Fruit fly (Drosophila melanogaster) whole organism, embryonic: ENCODE data around the gene CG9395.
A peak's percentile ranks its signal among the peaks of the same experiment; 100 is the strongest.

ENCODE experiments used
- Atf-2 ChIP-seq: fragments of 200-800 bp; sonication (Bioruptor generic); optimal IDR thresholded peaks from 2 replicates; lab custom pipeline; 2016; ENCODE audit warnings: missing biosample characterization, missing genetic modification characterization
- CG11504 ChIP-seq: fragments of 200-800 bp; sonication (Bioruptor generic); optimal IDR thresholded peaks from 3 replicates; lab custom pipeline; 2019; ENCODE audit warnings: missing biosample characterization, mild to moderate bottlenecking, missing genetic modification characterization, moderate library complexity
- CG12299 ChIP-seq: fragments of 200-800 bp; sonication (Bioruptor generic); optimal IDR thresholded peaks from 2 replicates; lab custom pipeline; 2018; ENCODE audit warnings: missing biosample characterization, mild to moderate bottlenecking, missing genetic modification characterization
- CG12769 ChIP-seq: fragments of 200-800 bp; sonication (Bioruptor generic); optimal IDR thresholded peaks from 2 replicates; lab custom pipeline; 2019; ENCODE audit warnings: missing biosample characterization, mild to moderate bottlenecking, missing genetic modification characterization, moderate library complexity
- CG13287 ChIP-seq: fragments of 200-800 bp; sonication (Bioruptor generic); IDR thresholded peaks from 2 replicates; pipeline ENCODE4 v1.3.6; 2022; ENCODE audit warnings: missing biosample characterization, missing genetic modification characterization; ENCODE audit not compliant: partially characterized antibody
- CG13775 ChIP-seq: fragments of 200-800 bp; sonication (Bioruptor generic); optimal IDR thresholded peaks from 3 replicates; lab custom pipeline; 2017; ENCODE audit warnings: missing biosample characterization, mild to moderate bottlenecking, missing genetic modification characterization
- CG15479 ChIP-seq: fragments of 200-800 bp; sonication (Bioruptor generic); optimal IDR thresholded peaks from 3 replicates; lab custom pipeline; 2019; ENCODE audit warnings: missing biosample characterization, mild to moderate bottlenecking, missing genetic modification characterization, moderate library complexity
- CG15514 ChIP-seq: fragments of 200-800 bp; sonication (Bioruptor generic); optimal IDR thresholded peaks from 3 replicates; lab custom pipeline; 2017; ENCODE audit warnings: missing biosample characterization, missing genetic modification characterization, mild to moderate bottlenecking, moderate library complexity, missing genetic modification reagents
- CG15601 ChIP-seq: fragments of 200-800 bp; sonication (Bioruptor generic); optimal IDR thresholded peaks from 3 replicates; lab custom pipeline; 2019; ENCODE audit warnings: missing biosample characterization, mild to moderate bottlenecking, missing genetic modification characterization, moderate library complexity
- CG17829 ChIP-seq: fragments of 200-800 bp; optimal IDR thresholded peaks from 2 replicates; lab custom pipeline; 2019; ENCODE audit warnings: missing biosample characterization, mild to moderate bottlenecking, missing genetic modification characterization, moderate library complexity
- CG1792 ChIP-seq: fragments of 200-800 bp; sonication (Bioruptor generic); optimal IDR thresholded peaks from 2 replicates; lab custom pipeline; 2016; ENCODE audit warnings: missing biosample characterization, missing genetic modification characterization
- CG18599 ChIP-seq: fragments of 200-800 bp; sonication (Bioruptor generic); optimal IDR thresholded peaks from 3 replicates; lab custom pipeline; 2017; ENCODE audit warnings: missing biosample characterization, missing genetic modification characterization, mild to moderate bottlenecking, moderate library complexity, missing genetic modification reagents
- CG2678 ChIP-seq: fragments of 200-800 bp; sonication (Bioruptor generic); optimal IDR thresholded peaks from 3 replicates; lab custom pipeline; 2019; ENCODE audit warnings: missing biosample characterization, mild to moderate bottlenecking, missing genetic modification characterization, moderate library complexity
- CG3847 ChIP-seq: fragments of 200-800 bp; sonication (Bioruptor generic); IDR thresholded peaks from 2 replicates; pipeline ENCODE4 v1.3.6; 2022; ENCODE audit warnings: missing biosample characterization, missing genetic modification characterization
- CG42726 ChIP-seq: fragments of 200-800 bp; sonication (Bioruptor generic); IDR thresholded peaks from 2 replicates; pipeline ENCODE4 v1.3.6; 2022; ENCODE audit warnings: missing biosample characterization, missing genetic modification characterization; ENCODE audit not compliant: partially characterized antibody
- CG43689 ChIP-seq: fragments of 200-800 bp; sonication (Bioruptor generic); IDR thresholded peaks from 2 replicates; pipeline ENCODE4 v1.3.6; 2022; ENCODE audit warnings: missing biosample characterization, missing genetic modification characterization
- CG4404 ChIP-seq: fragments of 200-800 bp; sonication (Bioruptor generic); IDR thresholded peaks from 2 replicates; pipeline ENCODE4 v1.3.6; 2022; ENCODE audit warnings: missing biosample characterization, missing genetic modification characterization
- CG8089 ChIP-seq: fragments of 200-800 bp; sonication (Bioruptor generic); optimal IDR thresholded peaks from 3 replicates; lab custom pipeline; 2016; ENCODE audit warnings: missing biosample characterization, missing genetic modification characterization
- CG8478 ChIP-seq: fragments of >200 bp; optimal IDR thresholded peaks from 2 replicates; lab custom pipeline; 2018
- CG8765 ChIP-seq: fragments of 200-800 bp; sonication (Bioruptor generic); IDR thresholded peaks from 2 replicates; pipeline ENCODE4 v1.3.6; 2022; ENCODE audit warnings: missing biosample characterization, missing genetic modification characterization
- D19B ChIP-seq: fragments of 200-800 bp; sonication (Bioruptor generic); optimal IDR thresholded peaks from 2 replicates; lab custom pipeline; 2017; ENCODE audit warnings: missing biosample characterization, mild to moderate bottlenecking, missing genetic modification characterization
- Dad ChIP-seq: fragments of 200-800 bp; sonication (Bioruptor generic); optimal IDR thresholded peaks from 3 replicates; lab custom pipeline; 2016; ENCODE audit warnings: missing biosample characterization, missing genetic modification characterization
- Dll ChIP-seq: fragments of 200-800 bp; sonication (Bioruptor generic); IDR thresholded peaks from 4 replicates; pipeline ENCODE4 v1.3.6; 2022; ENCODE audit warnings: missing biosample characterization, missing genetic modification characterization; ENCODE audit not compliant: partially characterized antibody
- E2f1 ChIP-seq: fragments of 200-800 bp; sonication (Bioruptor generic); IDR thresholded peaks from 2 replicates; pipeline ENCODE4 v1.3.6; 2022; ENCODE audit warnings: missing biosample characterization, missing genetic modification characterization
- ERR ChIP-seq: fragments of 200-800 bp; sonication (Bioruptor generic); optimal IDR thresholded peaks from 2 replicates; lab custom pipeline; 2016; ENCODE audit warnings: missing biosample characterization, missing genetic modification characterization
- H2.0 ChIP-seq: fragments of 200-800 bp; sonication (Bioruptor generic); IDR thresholded peaks from 2 replicates; pipeline ENCODE4 v1.3.6; 2022; ENCODE audit warnings: missing biosample characterization, missing genetic modification characterization
- Lim3 ChIP-seq: fragments of 200-800 bp; sonication (Bioruptor generic); IDR thresholded peaks from 2 replicates; pipeline ENCODE4 v1.3.6; 2022; ENCODE audit warnings: missing biosample characterization, missing genetic modification characterization
- Max ChIP-seq: fragments of 200-800 bp; sonication (Bioruptor generic); optimal IDR thresholded peaks from 2 replicates; lab custom pipeline; 2016; ENCODE audit warnings: missing biosample characterization, mild to moderate bottlenecking, missing genetic modification characterization
- NK7.1 ChIP-seq: fragments of 200-800 bp; sonication (Bioruptor generic); optimal IDR thresholded peaks from 3 replicates; lab custom pipeline; 2016; ENCODE audit warnings: missing biosample characterization, missing genetic modification characterization
- Nf-YC ChIP-seq: fragments of 200-800 bp; optimal IDR thresholded peaks from 3 replicates; lab custom pipeline; 2019; ENCODE audit warnings: missing biosample characterization, mild to moderate bottlenecking, missing genetic modification characterization, moderate library complexity
- Side ChIP-seq: fragments of 200-800 bp; sonication (Bioruptor generic); optimal IDR thresholded peaks from 2 replicates; lab custom pipeline; 2016; ENCODE audit warnings: missing biosample characterization, missing genetic modification characterization
- Sox102F ChIP-seq: fragments of 200-800 bp; sonication (Bioruptor generic); optimal IDR thresholded peaks from 2 replicates; lab custom pipeline; 2018; ENCODE audit warnings: missing biosample characterization, mild to moderate bottlenecking, missing genetic modification characterization, moderate library complexity
- Spps ChIP-seq: fragments of 200-800 bp; sonication (Bioruptor generic); optimal IDR thresholded peaks from 2 replicates; lab custom pipeline; 2018; ENCODE audit warnings: missing biosample characterization, mild to moderate bottlenecking, missing genetic modification characterization
- amos ChIP-seq: fragments of 200-800 bp; sonication (Bioruptor generic); IDR thresholded peaks from 2 replicates; pipeline ENCODE4 v1.3.6; 2022; ENCODE audit warnings: missing biosample characterization, missing genetic modification characterization; ENCODE audit not compliant: partially characterized antibody
- ap ChIP-seq: fragments of 200-800 bp; sonication (Bioruptor generic); IDR thresholded peaks from 2 replicates; pipeline ENCODE4 v1.3.6; 2022; ENCODE audit warnings: missing biosample characterization, missing genetic modification characterization
- ase ChIP-seq: fragments of 200-800 bp; sonication (Bioruptor generic); IDR thresholded peaks from 3 replicates; pipeline ENCODE4 v1.3.6; 2022; ENCODE audit warnings: missing biosample characterization, missing genetic modification characterization
- bowl ChIP-seq: fragments of 200-800 bp; sonication (Bioruptor generic); IDR thresholded peaks from 2 replicates; pipeline ENCODE4 v1.3.6; 2022; ENCODE audit warnings: missing biosample characterization, missing genetic modification characterization
- cad ChIP-seq: fragments of >200 bp; optimal IDR thresholded peaks from 2 replicates; lab custom pipeline; 2017; ENCODE audit warnings: missing biosample characterization, missing genetic modification characterization
- dmrt99B ChIP-seq: fragments of 200-800 bp; sonication (Bioruptor generic); optimal IDR thresholded peaks from 2 replicates; lab custom pipeline; 2018; ENCODE audit warnings: missing biosample characterization, mild to moderate bottlenecking, missing genetic modification characterization, moderate library complexity
- fd96Cb ChIP-seq: fragments of 200-800 bp; sonication (Bioruptor generic); optimal IDR thresholded peaks from 2 replicates; lab custom pipeline; 2018; ENCODE audit warnings: missing biosample characterization, mild to moderate bottlenecking, missing genetic modification characterization, moderate library complexity
- ftz-f1 ChIP-seq: fragments of 200-800 bp; sonication (Bioruptor generic); optimal IDR thresholded peaks from 2 replicates; lab custom pipeline; 2016; ENCODE audit warnings: missing biosample characterization, missing genetic modification characterization
- lola ChIP-seq, 3 experiments: fragments of >200 bp in 2 of 3; fragments of 200-800 bp in 1 of 3; sonication (Bioruptor generic) in 1 of 3; optimal IDR thresholded peaks; 2 replicates each; lab custom pipeline; 2017 to 2019; ENCODE audit warnings: missing biosample characterization in 3 of 3, missing genetic modification characterization in 3 of 3, mild to moderate bottlenecking in 1 of 3, moderate library complexity in 1 of 3
- nmo ChIP-seq: fragments of 200-800 bp; sonication (Bioruptor generic); optimal IDR thresholded peaks from 2 replicates; lab custom pipeline; 2018; ENCODE audit warnings: missing biosample characterization, mild to moderate bottlenecking, missing genetic modification characterization, moderate library complexity
- p53 ChIP-seq: fragments of 200-800 bp; sonication (Bioruptor generic); optimal IDR thresholded peaks from 2 replicates; lab custom pipeline; 2016; ENCODE audit warnings: missing biosample characterization, missing genetic modification characterization
- scrt ChIP-seq: fragments of 200-800 bp; sonication (Bioruptor generic); optimal IDR thresholded peaks from 2 replicates; lab custom pipeline; 2018; ENCODE audit warnings: missing biosample characterization, mild to moderate bottlenecking, missing genetic modification characterization, moderate library complexity
- sqz ChIP-seq: fragments of 200-800 bp; sonication (Bioruptor generic); optimal IDR thresholded peaks from 3 replicates; lab custom pipeline; 2018; ENCODE audit warnings: missing biosample characterization, mild to moderate bottlenecking, missing genetic modification characterization
- stc ChIP-seq: fragments of 200-800 bp; sonication (Bioruptor generic); IDR thresholded peaks from 2 replicates; pipeline ENCODE4 v1.3.6; 2022; ENCODE audit warnings: missing biosample characterization, missing genetic modification characterization
- tin ChIP-seq: fragments of 200-800 bp; sonication (Bioruptor generic); optimal IDR thresholded peaks from 3 replicates; lab custom pipeline; 2016; ENCODE audit warnings: missing biosample characterization, missing genetic modification characterization
- tio ChIP-seq: fragments of 200-800 bp; sonication (Bioruptor generic); optimal IDR thresholded peaks from 2 replicates; lab custom pipeline; 2017; ENCODE audit warnings: missing biosample characterization, missing genetic modification characterization, inconsistent platforms
- tx ChIP-seq: fragments of 200-800 bp; sonication (Bioruptor generic); optimal IDR thresholded peaks from 2 replicates; lab custom pipeline; 2016; ENCODE audit warnings: missing biosample characterization, missing genetic modification characterization
- wdn ChIP-seq: fragments of 200-800 bp; sonication (Bioruptor generic); IDR thresholded peaks from 2 replicates; pipeline ENCODE4 v1.3.6; 2022; ENCODE audit warnings: missing biosample characterization, missing genetic modification characterization
- zen ChIP-seq: fragments of 200-800 bp; sonication (Bioruptor generic); optimal IDR thresholded peaks from 3 replicates; lab custom pipeline; 2018; ENCODE audit warnings: missing biosample characterization, mild to moderate bottlenecking, missing genetic modification characterization, moderate library complexity

CG9395 gene

dm6 chr2L:13367378-13367777 is 12.5 kb upstream of the CG9395 start, which contains the start of gene Tap42 (continued):
- TF ChIP-seq CG12769 (tag; lab: Kevin White, UChicago) (no peak), cad (GFP tag; lab: Kevin White, UChicago) (no peak), Dll (GFP tag; lab: Robert Waterston, UW) (no peak), CG8765 (GFP tag; lab: Robert Waterston, UW) (no peak), Lim3 (GFP tag; lab: Robert Waterston, UW) (no peak), CG2678 (tag; lab: Kevin White, UChicago) (peak; percentile 22), Atf-2 (no peak), NK7.1 (GFP tag; lab: Kevin White, UChicago) (no peak), ftz-f1 (GFP tag; lab: Kevin White, UChicago) (no peak), CG11504 (tag; lab: Kevin White, UChicago) (peak; percentile 43), tio (GFP tag; lab: Kevin White, UChicago) (no peak), amos (GFP tag; lab: Robert Waterston, UW) (no peak), H2.0 (no peak), Spps (tag; lab: Kevin White, UChicago) (no peak), ase (GFP tag; lab: Robert Waterston, UW) (no peak), dmrt99B (tag; lab: Kevin White, UChicago) (no peak), zen (no peak), Dad (GFP tag; lab: Kevin White, UChicago) (no peak), nmo (peak; percentile 20), CG15479 (GFP tag; lab: Kevin White, UChicago) (peak; percentile 24), CG1792 (GFP tag; lab: Kevin White, UChicago) (no peak), CG17829 (tag; lab: Kevin White, UChicago) (peak; percentile 24), lola (GFP tag; optimal IDR thresholded peaks at IDR 0.05; lab: Kevin White, UChicago) (peak in 1 of 3 experiments; percentile 20), Sox102F (GFP tag; lab: Kevin White, UChicago) (no peak), CG8089 (GFP tag; lab: Kevin White, UChicago) (no peak), CG15601 (tag; lab: Kevin White, UChicago) (peak; percentile 1), fd96Cb (tag; lab: Kevin White, UChicago) (no peak), CG18599 (GFP tag; lab: Kevin White, UChicago) (no peak), stc (GFP tag; lab: Robert Waterston, UW) (no peak), p53 (GFP tag; lab: Kevin White, UChicago) (no peak), Max (GFP tag; lab: Kevin White, UChicago) (no peak), ap (GFP tag; lab: Robert Waterston, UW) (no peak), scrt (GFP tag; lab: Kevin White, UChicago) (peak; percentile 25), CG13287 (GFP tag; lab: Robert Waterston, UW) (peak; percentile 24; the same call in 1 of the 2 replicates), tx (GFP tag; lab: Kevin White, UChicago) (no peak), D19B (GFP tag; lab: Kevin White, UChicago) (no peak), Side (GFP tag; lab: Kevin White, UChicago) (no peak), bowl (GFP tag; lab: Robert Waterston, UW) (no peak), E2f1 (GFP tag; lab: Robert Waterston, UW) (no peak), ERR (no peak), tin (GFP tag; lab: Kevin White, UChicago) (no peak), Nf-YC (tag; lab: Kevin White, UChicago) (peak; percentile 34), CG12299 (tag; lab: Kevin White, UChicago) (no peak), CG13775 (no peak), CG42726 (GFP tag; lab: Robert Waterston, UW) (no peak), wdn (GFP tag; lab: Robert Waterston, UW) (no peak), CG43689 (no peak), sqz (GFP tag; lab: Kevin White, UChicago) (no peak), CG15514 (peak; percentile 54), CG4404 (no peak), CG8478 (lab: Kevin White, UChicago) (no peak), CG3847 (GFP tag; lab: Robert Waterston, UW) (no peak)
